Worm (Caenorhabditis elegans) whole organism, mixed stage, embryonic: ENCODE measurements around the gene his-35.

Source experiments
- elt-3 ChIP-seq: fragments of 150-350 bp; optimal IDR thresholded peaks from 2 replicates; lab custom pipeline; 2014; ENCODE audit warnings: missing biosample characterization, missing genetic modification characterization
- lin-32 ChIP-seq: fragments of 200-800 bp; sonication (Bioruptor generic); optimal IDR thresholded peaks from 2 replicates; lab custom pipeline; 2018; ENCODE audit warnings: mild to moderate bottlenecking, missing genetic modification characterization, missing compliant biosample characterization
- nhr-237 ChIP-seq: fragments of 150-350 bp; optimal IDR thresholded peaks from 2 replicates; lab custom pipeline; 2014; ENCODE audit warnings: missing biosample characterization, missing genetic modification characterization
- unc-62 ChIP-seq: fragments of 150-350 bp; optimal IDR thresholded peaks from 2 replicates; lab custom pipeline; 2014; ENCODE audit warnings: missing biosample characterization, missing genetic modification reagents, missing genetic modification characterization

- TF ChIP-seq unc-62 (GFP tag; lab: Kevin White, UChicago) (no peak), nhr-237 (tag; lab: Kevin White, UChicago) (no peak), elt-3 (tag; lab: Kevin White, UChicago) (no peak), lin-32 (GFP tag; lab: Kevin White, UChicago) (no peak)
Observed at ce11 chrV:9516280-9516679, 28.8 kb downstream of the his-35 start.
